Worm (Caenorhabditis elegans) whole organism, mixed stage, embryonic: ENCODE measurements around the gene gei-4.

Source experiments
- blmp-1 ChIP-seq: fragments of 150-350 bp; optimal IDR thresholded peaks from 2 replicates; lab custom pipeline; 2014; ENCODE audit warnings: missing biosample characterization, missing genetic modification characterization
- mep-1 ChIP-seq: fragments of 150-350 bp; optimal IDR thresholded peaks from 2 replicates; lab custom pipeline; 2017; ENCODE audit warnings: missing biosample characterization, missing genetic modification reagents, missing genetic modification characterization, inconsistent platforms
- nhr-12 ChIP-seq: fragments of 150-350 bp; optimal IDR thresholded peaks from 2 replicates; lab custom pipeline; 2014; ENCODE audit warnings: missing biosample characterization, missing genetic modification characterization
- nhr-237 ChIP-seq: fragments of 150-350 bp; optimal IDR thresholded peaks from 2 replicates; lab custom pipeline; 2014; ENCODE audit warnings: missing biosample characterization, missing genetic modification characterization
- nhr-28 ChIP-seq: fragments of 150-350 bp; optimal IDR thresholded peaks from 2 replicates; lab custom pipeline; 2014; ENCODE audit warnings: missing biosample characterization, missing genetic modification characterization
- nhr-76 ChIP-seq: sonication (generic microtip); optimal IDR thresholded peaks from 2 replicates; lab custom pipeline; 2017; ENCODE audit warnings: missing biosample characterization, missing genetic modification characterization
- unc-62 ChIP-seq: fragments of 150-350 bp; optimal IDR thresholded peaks from 2 replicates; lab custom pipeline; 2014; ENCODE audit warnings: missing biosample characterization, missing genetic modification reagents, missing genetic modification characterization

- TF ChIP-seq nhr-12 (tag; lab: Kevin White, UChicago) (no peak), unc-62 (no peak), mep-1 (no peak), nhr-76 (tag; lab: Kevin White, UChicago) (no peak), blmp-1 (tag; lab: Kevin White, UChicago) (peak; percentile 27), nhr-237 (tag; lab: Kevin White, UChicago) (no peak), nhr-28 (tag; lab: Kevin White, UChicago) (no peak)
These were observed 2.6 kb downstream of the gei-4 start for ce11 chrIII:351860-352456.
